Worm (Caenorhabditis elegans) whole organism, early embryonic: ENCODE results near the gene srx-105.

Experiments
- B0310.2 ChIP-seq: sonication (generic microtip); optimal IDR thresholded peaks from 2 replicates; lab custom pipeline; 2016; ENCODE audit warnings: mild to moderate bottlenecking, missing genetic modification characterization, missing compliant biosample characterization
- F13C5.2 ChIP-seq: sonication (generic microtip); optimal IDR thresholded peaks from 2 replicates; lab custom pipeline; 2017; ENCODE audit warnings: mild to moderate bottlenecking, missing genetic modification characterization, inconsistent platforms, missing compliant biosample characterization
- aly-1 ChIP-seq: sonication (generic microtip); optimal IDR thresholded peaks from 2 replicates; lab custom pipeline; 2016; ENCODE audit warnings: missing genetic modification characterization, missing compliant biosample characterization
- ama-1 ChIP-seq: fragments of 150-350 bp; optimal IDR thresholded peaks from 2 replicates; lab custom pipeline; 2014
- ceh-13 ChIP-seq: fragments of 200-800 bp; sonication (Bioruptor generic); optimal IDR thresholded peaks from 2 replicates; lab custom pipeline; 2018; ENCODE audit warnings: mild to moderate bottlenecking, missing genetic modification characterization, missing compliant biosample characterization
- ceh-36 ChIP-seq: sonication (generic microtip); optimal IDR thresholded peaks from 2 replicates; lab custom pipeline; 2016; ENCODE audit warnings: missing genetic modification characterization, inconsistent platforms, missing compliant biosample characterization
- ets-7 ChIP-seq: sonication (generic microtip); optimal IDR thresholded peaks from 2 replicates; lab custom pipeline; 2016; ENCODE audit warnings: missing genotype, missing genetic modification characterization, missing compliant biosample characterization
- flt-1 ChIP-seq: fragments of 200-800 bp; sonication (Bioruptor generic); IDR thresholded peaks from 2 replicates; pipeline ENCODE4 v1.3.6; 2022; ENCODE audit warnings: missing genetic modification characterization, missing compliant biosample characterization
- hmbx-1 ChIP-seq: sonication (generic microtip); optimal IDR thresholded peaks from 2 replicates; lab custom pipeline; 2016; ENCODE audit warnings: mild to moderate bottlenecking, missing genetic modification characterization, missing compliant biosample characterization
- hmg-4 ChIP-seq: fragments of 200-800 bp; sonication (Bioruptor generic); optimal IDR thresholded peaks from 2 replicates; lab custom pipeline; 2018; ENCODE audit warnings: mild to moderate bottlenecking, missing genetic modification characterization, missing compliant biosample characterization
- hnd-1 ChIP-seq: sonication (generic microtip); optimal IDR thresholded peaks from 2 replicates; lab custom pipeline; 2016; ENCODE audit warnings: missing genetic modification characterization, missing compliant biosample characterization
- pes-1 ChIP-seq: fragments of 200-800 bp; sonication (Bioruptor generic); IDR thresholded peaks from 2 replicates; pipeline ENCODE4 v1.3.6; 2022; ENCODE audit warnings: missing genetic modification reagents, missing genetic modification characterization, missing compliant biosample characterization
- scrt-1 ChIP-seq: fragments of 200-800 bp; sonication (Bioruptor generic); IDR thresholded peaks from 2 replicates; pipeline ENCODE4 v1.3.6; 2022; ENCODE audit warnings: missing genetic modification characterization, missing compliant biosample characterization
- sea-1 ChIP-seq: fragments of 200-800 bp; sonication (Bioruptor generic); conservative IDR thresholded peaks from 2 replicates; pipeline ENCODE4 v1.3.6; 2022; ENCODE audit warnings: missing genetic modification characterization, missing compliant biosample characterization
- tbx-11 ChIP-seq: fragments of 200-800 bp; sonication (Bioruptor generic); IDR thresholded peaks from 2 replicates; pipeline ENCODE4 v1.3.6; 2022; ENCODE audit warnings: missing genetic modification characterization, missing compliant biosample characterization
- tbx-37 ChIP-seq: fragments of 200-800 bp; sonication (Bioruptor generic); conservative IDR thresholded peaks from 2 replicates; pipeline ENCODE4 v1.3.6; 2022; ENCODE audit warnings: missing genetic modification reagents, missing genetic modification characterization, missing compliant biosample characterization
- tra-4 ChIP-seq: sonication (generic microtip); optimal IDR thresholded peaks from 2 replicates; lab custom pipeline; 2017; ENCODE audit warnings: missing genetic modification characterization, missing compliant biosample characterization

srx-105 gene

DNA sequence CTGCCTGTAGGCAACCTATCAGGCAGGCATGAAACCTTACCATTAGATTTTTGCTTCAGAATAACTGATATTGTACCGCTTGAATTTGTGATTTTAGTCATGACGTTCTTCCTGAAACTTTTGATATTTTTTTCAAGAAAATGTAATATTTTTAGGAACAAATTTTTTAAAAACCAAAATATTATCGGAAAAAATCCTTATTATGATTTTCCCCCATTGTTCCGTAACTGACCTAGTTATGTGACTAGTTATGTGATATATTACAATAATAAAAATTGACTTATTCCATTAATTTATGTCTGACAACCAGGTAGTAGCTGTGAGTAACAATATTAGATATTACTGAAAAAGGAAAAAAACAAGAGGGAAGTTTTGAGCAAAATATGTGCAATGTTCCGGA is 30.2 kb downstream of the srx-105 start, which contains the start of gene srx-98:
Gene srx-98, minus strand, starts transcription at position 101 of the 400 bp plus-strand sequence.
- no peak for TF ChIP-seq pes-1 (GFP tag; lab: Robert Waterston, UW)
- no peak for TF ChIP-seq B0310.2
- no peak for TF ChIP-seq sea-1 (GFP tag; lab: Robert Waterston, UW)
- no peak for TF ChIP-seq F13C5.2 (tag; lab: Kevin White, UChicago)

DNA sequence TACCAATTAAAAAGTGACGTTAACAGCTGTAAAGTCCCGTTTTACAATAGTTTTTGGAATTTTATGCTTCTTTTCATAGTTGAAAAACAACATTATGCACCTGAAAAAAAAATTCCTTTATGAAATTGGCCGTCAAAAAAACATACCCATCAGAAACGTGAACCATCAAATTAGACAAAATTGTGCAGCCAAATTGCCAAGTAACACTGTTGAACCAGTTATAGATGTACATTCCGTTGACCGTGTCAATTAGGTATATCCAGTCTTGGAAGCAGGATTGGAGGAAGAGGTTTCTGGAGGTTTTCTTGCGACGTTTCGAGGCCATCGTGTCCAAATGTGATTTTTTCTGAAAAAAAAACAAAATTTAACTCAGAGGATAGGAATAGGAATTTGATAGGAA is 31.9 kb downstream of the srx-105 start, which contains the start of gene srx-97:
Gene srx-97, minus strand, starts transcription at position 101 of the 400 bp plus-strand sequence.
- TF ChIP-seq ceh-36 (tag; lab: Kevin White, UChicago) (no peak), hmg-4 (no peak), pes-1 (GFP tag; lab: Robert Waterston, UW) (no peak), sea-1 (GFP tag; lab: Robert Waterston, UW) (no peak)

DNA sequence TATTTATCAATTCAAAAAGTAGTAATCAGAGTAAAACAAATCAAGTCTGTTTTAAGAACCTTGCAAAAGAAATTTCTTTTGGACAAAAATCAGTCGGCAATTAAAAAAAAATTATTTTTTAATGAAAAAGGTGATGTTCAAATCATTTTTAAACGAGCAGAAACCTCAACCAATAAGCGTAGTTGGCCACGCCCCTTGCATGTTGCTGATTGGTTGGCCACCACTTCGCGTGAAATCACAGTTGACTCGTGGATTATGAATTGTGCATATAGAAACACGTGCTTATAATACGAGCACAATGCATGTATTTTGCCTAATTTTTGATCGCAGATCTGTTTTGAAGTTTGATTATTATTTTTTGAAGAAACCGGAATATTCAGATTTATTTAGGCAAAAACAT is 36.0 kb downstream of the srx-105 start:
- no peak for TF ChIP-seq aly-1
- no peak for TF ChIP-seq hmg-4
- TF ChIP-seq flt-1 (GFP tag; lab: Robert Waterston, UW): no peak
- TF ChIP-seq pes-1 (GFP tag; lab: Robert Waterston, UW): no peak
- TF ChIP-seq ceh-36 (tag; lab: Kevin White, UChicago): no peak
- TF ChIP-seq ceh-13 (GFP tag; lab: Kevin White, UChicago): no peak
- TF ChIP-seq tra-4: no peak
- TF ChIP-seq hnd-1: no peak
- TF ChIP-seq ama-1 (lab: Kevin White, UChicago): no peak
- no peak for TF ChIP-seq tbx-11 (GFP tag; lab: Robert Waterston, UW)
- no peak for TF ChIP-seq F13C5.2 (tag; lab: Kevin White, UChicago)
- no peak for TF ChIP-seq ets-7 (tag; lab: Kevin White, UChicago)
- no peak for TF ChIP-seq hmbx-1 (tag; lab: Kevin White, UChicago)

DNA sequence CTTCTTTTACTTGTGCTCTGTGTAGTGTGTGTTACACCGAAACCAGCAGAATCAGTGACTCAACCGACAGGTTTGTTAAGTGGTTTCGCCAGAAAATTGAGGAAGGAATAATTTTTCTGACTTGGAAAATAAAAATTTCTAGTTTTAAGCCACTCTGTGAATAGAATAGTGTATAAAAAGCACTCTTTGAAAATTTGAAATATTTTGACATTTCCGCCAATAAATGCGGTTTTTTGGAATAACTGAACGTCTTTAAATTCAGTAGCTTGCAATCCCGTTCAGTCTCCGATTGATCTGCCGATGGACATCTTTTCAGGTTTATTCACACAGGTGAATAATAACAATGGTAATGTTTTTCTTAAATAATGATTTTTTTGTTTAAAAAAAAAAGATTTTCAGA is 36.7 kb downstream of the srx-105 start, which contains the start of gene F19B10.3:
Gene F19B10.3, plus strand, starts transcription at position 301 of the 400 bp plus-strand sequence.
- TF ChIP-seq ets-7 (tag; lab: Kevin White, UChicago) (no peak), ceh-36 (tag; lab: Kevin White, UChicago) (no peak), hmg-4 (no peak), B0310.2 (no peak), sea-1 (GFP tag; lab: Robert Waterston, UW) (no peak), tra-4 (no peak), F13C5.2 (tag; lab: Kevin White, UChicago) (no peak), ceh-13 (GFP tag; lab: Kevin White, UChicago) (no peak), ama-1 (lab: Kevin White, UChicago) (no peak), flt-1 (GFP tag; lab: Robert Waterston, UW) (no peak), aly-1 (no peak)

DNA sequence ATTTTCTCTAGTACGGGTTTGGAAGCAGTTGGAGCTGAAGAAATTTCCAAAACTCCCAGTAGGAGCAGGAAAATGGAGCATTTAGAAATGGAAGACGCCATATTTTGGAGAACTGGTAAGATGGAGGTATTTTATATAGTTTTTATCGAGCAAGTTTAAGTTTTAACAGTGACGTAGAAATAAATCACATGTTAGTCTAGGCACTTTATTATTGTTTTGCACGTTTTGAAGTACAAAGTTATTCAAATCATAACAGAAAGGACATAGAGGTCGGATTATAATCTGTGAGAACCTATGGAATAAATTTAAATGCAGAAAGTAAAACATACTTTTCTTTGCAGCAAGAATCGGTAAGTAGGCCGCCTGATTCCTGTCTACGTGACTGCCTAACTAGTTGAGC is 37.4 kb downstream of the srx-105 start, which contains the start of gene F19B10.6:
Gene F19B10.6, minus strand, starts transcription at position 101 of the 400 bp plus-strand sequence.
- TF ChIP-seq aly-1 (no peak), sea-1 (GFP tag; lab: Robert Waterston, UW) (no peak), pes-1 (GFP tag; lab: Robert Waterston, UW) (no peak), flt-1 (GFP tag; lab: Robert Waterston, UW) (no peak), tbx-11 (GFP tag; lab: Robert Waterston, UW) (no peak), ceh-13 (GFP tag; lab: Kevin White, UChicago) (no peak)

DNA sequence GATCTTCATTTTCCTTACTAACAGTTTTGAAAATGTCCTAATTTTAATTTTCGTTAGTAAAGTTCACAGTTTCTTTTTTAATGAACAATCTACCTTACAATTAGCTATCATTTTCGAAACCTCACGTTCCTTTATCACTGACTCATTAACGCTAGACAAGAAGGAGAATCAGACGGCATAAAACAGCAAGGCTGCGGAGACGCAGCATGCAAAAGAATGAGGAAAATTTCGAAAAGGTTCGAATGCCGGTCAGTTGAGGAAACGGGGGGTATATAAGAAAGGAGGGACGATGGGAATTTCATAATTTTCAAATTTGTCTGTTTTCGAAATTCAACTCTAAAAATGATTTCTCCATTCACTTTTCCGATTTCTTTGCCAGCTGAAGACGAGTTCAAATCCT is 39.3 kb downstream of the srx-105 start, which contains the start of gene F19B10.13:
Gene F19B10.13, plus strand, starts transcription at position 343 of the 400 bp plus-strand sequence.
- no peak for TF ChIP-seq pes-1 (GFP tag; lab: Robert Waterston, UW)
- TF ChIP-seq F13C5.2 (tag; lab: Kevin White, UChicago): no peak
- no peak for TF ChIP-seq hnd-1
- TF ChIP-seq ceh-36 (tag; lab: Kevin White, UChicago): no peak
- TF ChIP-seq tbx-37 (GFP tag; lab: Robert Waterston, UW): no peak
- TF ChIP-seq scrt-1 (GFP tag; lab: Robert Waterston, UW): no peak

DNA sequence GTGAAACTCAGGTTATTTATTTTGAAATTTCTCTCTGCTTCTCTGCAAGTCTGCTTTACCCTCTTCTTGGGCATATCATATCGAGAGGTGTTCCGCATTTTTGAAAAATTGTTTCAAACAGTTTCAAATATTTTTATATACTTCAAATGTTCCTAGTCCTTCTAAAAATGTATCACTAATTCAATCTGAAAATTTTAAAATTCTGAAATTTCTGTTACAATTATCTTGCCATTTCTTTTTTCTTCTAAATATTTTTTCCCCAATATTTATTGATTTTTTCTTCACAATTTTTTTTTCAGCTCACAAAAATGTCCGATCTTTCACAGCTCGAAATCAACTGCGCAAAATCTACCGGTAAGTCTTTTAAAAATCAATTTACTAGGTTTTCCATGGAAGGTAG is 41.4 kb downstream of the srx-105 start, which contains the start of gene F19B10.4:
Gene F19B10.4, plus strand, starts transcription at position 301 of the 400 bp plus-strand sequence.
- TF ChIP-seq ceh-36 (tag; lab: Kevin White, UChicago): no peak
- no peak for TF ChIP-seq tbx-11 (GFP tag; lab: Robert Waterston, UW)
- no peak for TF ChIP-seq scrt-1 (GFP tag; lab: Robert Waterston, UW)

DNA sequence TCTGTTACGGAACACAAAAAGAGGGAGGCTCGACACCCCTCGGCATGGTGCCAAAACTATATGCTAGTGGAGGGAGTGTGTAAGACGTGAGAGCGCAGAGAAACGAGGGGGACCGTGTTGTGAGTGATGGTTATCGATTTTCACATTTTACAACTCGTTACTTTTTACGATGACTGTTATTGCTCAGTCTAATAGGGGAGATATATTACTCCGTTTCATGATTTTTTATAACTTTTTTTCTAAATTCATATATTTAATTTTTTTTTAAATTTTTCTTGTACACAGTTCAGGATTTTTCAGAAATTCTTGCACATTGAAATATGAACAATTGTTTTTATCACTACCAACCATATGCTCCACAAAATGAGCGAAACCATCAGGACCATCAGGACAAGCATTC is 45.8 kb downstream of the srx-105 start, which contains the start of gene F19B10.5:
Gene F19B10.5, plus strand, starts transcription at position 301 of the 400 bp plus-strand sequence.
- TF ChIP-seq tra-4 (no peak), hmbx-1 (tag; lab: Kevin White, UChicago) (no peak), ceh-36 (tag; lab: Kevin White, UChicago) (no peak), pes-1 (GFP tag; lab: Robert Waterston, UW) (no peak), flt-1 (GFP tag; lab: Robert Waterston, UW) (no peak), ama-1 (lab: Kevin White, UChicago) (no peak), tbx-37 (GFP tag; lab: Robert Waterston, UW) (no peak), aly-1 (no peak), F13C5.2 (tag; lab: Kevin White, UChicago) (no peak), B0310.2 (no peak), sea-1 (GFP tag; lab: Robert Waterston, UW) (no peak), ceh-13 (GFP tag; lab: Kevin White, UChicago) (no peak), scrt-1 (GFP tag; lab: Robert Waterston, UW) (no peak), hmg-4 (no peak), tbx-11 (GFP tag; lab: Robert Waterston, UW) (no peak), ets-7 (tag; lab: Kevin White, UChicago) (no peak), hnd-1 (no peak)
